Worm (Caenorhabditis elegans) whole organism, young adult: ENCODE data around the gene ZK899.5.

Source experiments
- B0019.2 ChIP-seq: fragments of 200-800 bp; sonication (Bioruptor generic); conservative IDR thresholded peaks from 2 replicates; pipeline ENCODE4 v1.3.6; 2022; ENCODE audit warnings: missing genetic modification reagents, missing genetic modification characterization, missing compliant biosample characterization
- B0035.1 ChIP-seq: sonication (generic microtip); optimal IDR thresholded peaks from 2 replicates; lab custom pipeline; 2016; ENCODE audit warnings: missing genetic modification characterization, mild to moderate bottlenecking, missing compliant biosample characterization, missing genotype, missing genetic modification reagents
- B0336.3 ChIP-seq: fragments of 200-800 bp; sonication (Bioruptor generic); IDR thresholded peaks from 2 replicates; pipeline ENCODE4 v1.3.6; 2022; ENCODE audit warnings: missing genetic modification characterization, missing compliant biosample characterization
- C06A6.2 ChIP-seq: fragments of 200-800 bp; sonication (Bioruptor generic); conservative IDR thresholded peaks from 2 replicates; pipeline ENCODE4 v1.3.6; 2022; ENCODE audit warnings: missing genetic modification characterization, missing compliant biosample characterization
- D2030.7 ChIP-seq: fragments of 200-800 bp; sonication (Bioruptor generic); IDR thresholded peaks from 2 replicates; pipeline ENCODE4 v1.3.6; 2022; ENCODE audit warnings: missing genetic modification reagents, missing genetic modification characterization, missing compliant biosample characterization
- F37B4.10 ChIP-seq: fragments of 200-800 bp; sonication (Bioruptor generic); IDR thresholded peaks from 2 replicates; pipeline ENCODE4 v1.3.6; 2022; ENCODE audit warnings: missing genetic modification characterization, missing compliant biosample characterization
- F39B2.1 ChIP-seq: fragments of 200-800 bp; sonication (Bioruptor generic); IDR thresholded peaks from 2 replicates; pipeline ENCODE4 v1.3.6; 2022; ENCODE audit warnings: missing genetic modification reagents, missing genetic modification characterization, missing compliant biosample characterization
- F49E8.2 ChIP-seq: sonication (generic microtip); optimal IDR thresholded peaks from 3 replicates; lab custom pipeline; 2017; ENCODE audit warnings: missing genetic modification characterization, mild to moderate bottlenecking, missing compliant biosample characterization, antibody characterized with exemption, moderate library complexity; ENCODE audit not compliant: insufficient read depth
- F55B11.4 ChIP-seq: sonication (generic microtip); optimal IDR thresholded peaks from 2 replicates; lab custom pipeline; 2016; ENCODE audit warnings: missing compliant biosample characterization, missing genetic modification characterization, borderline replicate concordance; ENCODE audit not compliant: insufficient read depth
- K11D2.4 ChIP-seq: fragments of 200-800 bp; sonication (Bioruptor generic); IDR thresholded peaks from 2 replicates; pipeline ENCODE4 v1.3.6; 2022; ENCODE audit warnings: missing genetic modification reagents, missing genetic modification characterization, missing compliant biosample characterization
- T07F8.4 ChIP-seq: sonication (generic microtip); optimal IDR thresholded peaks from 2 replicates; lab custom pipeline; 2016; ENCODE audit warnings: mild to moderate bottlenecking, missing genetic modification characterization, moderate library complexity, missing compliant biosample characterization
- T26A5.8 ChIP-seq: sonication (generic microtip); optimal IDR thresholded peaks from 2 replicates; lab custom pipeline; 2016; ENCODE audit warnings: missing genetic modification characterization, missing compliant biosample characterization
- Y53F4B.3 ChIP-seq: fragments of 200-800 bp; sonication (Bioruptor generic); IDR thresholded peaks from 2 replicates; pipeline ENCODE4 v1.3.6; 2022; ENCODE audit warnings: missing genetic modification reagents, missing genetic modification characterization, missing compliant biosample characterization
- Y79H2A.3 ChIP-seq: fragments of 200-800 bp; sonication (Bioruptor generic); conservative IDR thresholded peaks from 2 replicates; pipeline ENCODE4 v1.3.6; 2022; ENCODE audit warnings: missing genetic modification reagents, missing genetic modification characterization, missing compliant biosample characterization
- ZK185.1 ChIP-seq: sonication (generic microtip); optimal IDR thresholded peaks from 2 replicates; lab custom pipeline; 2016; ENCODE audit warnings: mild to moderate bottlenecking, missing genetic modification characterization, missing compliant biosample characterization; ENCODE audit not compliant: poor library complexity, severe bottlenecking
- aptf-2 ChIP-seq: fragments of 200-800 bp; sonication (Bioruptor generic); conservative IDR thresholded peaks from 2 replicates; pipeline ENCODE4 v1.3.6; 2022; ENCODE audit warnings: missing genetic modification reagents, missing genetic modification characterization, missing compliant biosample characterization
- aptf-3 ChIP-seq: fragments of 200-800 bp; sonication (Bioruptor generic); IDR thresholded peaks from 2 replicates; pipeline ENCODE4 v1.3.6; 2022; ENCODE audit warnings: missing genetic modification characterization, missing compliant biosample characterization
- athp-1 ChIP-seq: sonication (generic microtip); optimal IDR thresholded peaks from 2 replicates; lab custom pipeline; 2017; ENCODE audit warnings: mild to moderate bottlenecking, missing genetic modification characterization, missing compliant biosample characterization
- attf-6 ChIP-seq: fragments of 200-800 bp; sonication (Bioruptor generic); IDR thresholded peaks from 2 replicates; pipeline ENCODE4 v1.3.6; 2022; ENCODE audit warnings: missing genetic modification reagents, missing genetic modification characterization, missing compliant biosample characterization
- ccch-3 ChIP-seq: fragments of 200-800 bp; sonication (Bioruptor generic); optimal IDR thresholded peaks from 2 replicates; lab custom pipeline; 2018; ENCODE audit warnings: mild to moderate bottlenecking, missing genetic modification characterization, missing compliant biosample characterization
- cebp-2 ChIP-seq: fragments of 200-800 bp; sonication (Bioruptor generic); IDR thresholded peaks from 2 replicates; pipeline ENCODE4 v1.3.6; 2022; ENCODE audit warnings: missing genetic modification characterization, missing compliant biosample characterization
- ceh-100 ChIP-seq: fragments of 200-800 bp; sonication (Bioruptor generic); IDR thresholded peaks from 2 replicates; pipeline ENCODE4 v1.3.6; 2022; ENCODE audit warnings: missing genetic modification reagents, missing genetic modification characterization, missing compliant biosample characterization
- ceh-40 ChIP-seq: fragments of 200-800 bp; sonication (Bioruptor generic); IDR thresholded peaks from 2 replicates; pipeline ENCODE4 v1.3.6; 2022; ENCODE audit warnings: missing genetic modification characterization, missing compliant biosample characterization
- efl-1 ChIP-seq: fragments of 150-350 bp; optimal IDR thresholded peaks from 2 replicates; lab custom pipeline; 2014; ENCODE audit warnings: missing biosample characterization, missing genetic modification reagents, missing genetic modification characterization
- ekl-4 ChIP-seq: fragments of 200-800 bp; sonication (Bioruptor generic); IDR thresholded peaks from 2 replicates; pipeline ENCODE4 v1.3.6; 2022; ENCODE audit warnings: missing genetic modification reagents, missing genetic modification characterization, missing compliant biosample characterization
- hrde-1 ChIP-seq: sonication (generic microtip); optimal IDR thresholded peaks from 2 replicates; lab custom pipeline; 2016; ENCODE audit warnings: missing genetic modification characterization, mild to moderate bottlenecking, missing compliant biosample characterization, moderate library complexity, missing genotype, missing genetic modification reagents, borderline replicate concordance
- let-526 ChIP-seq: fragments of 200-800 bp; sonication (Bioruptor generic); IDR thresholded peaks from 2 replicates; pipeline ENCODE4 v1.3.6; 2022; ENCODE audit warnings: missing genetic modification reagents, missing genetic modification characterization, missing compliant biosample characterization
- lin-54 ChIP-seq: fragments of 200-800 bp; sonication (Bioruptor generic); optimal IDR thresholded peaks from 2 replicates; lab custom pipeline; 2018; ENCODE audit warnings: mild to moderate bottlenecking, missing genetic modification characterization, missing compliant biosample characterization
- lir-1 ChIP-seq: fragments of 200-800 bp; sonication (Bioruptor generic); conservative IDR thresholded peaks from 2 replicates; pipeline ENCODE4 v1.3.6; 2022; ENCODE audit warnings: missing genetic modification reagents, missing genetic modification characterization, missing compliant biosample characterization
- lsl-1 ChIP-seq: fragments of 200-800 bp; sonication (Bioruptor generic); optimal IDR thresholded peaks from 2 replicates; lab custom pipeline; 2018; ENCODE audit warnings: mild to moderate bottlenecking, missing genetic modification characterization, moderate library complexity, missing compliant biosample characterization
- lsy-27 ChIP-seq: sonication (generic microtip); optimal IDR thresholded peaks from 2 replicates; lab custom pipeline; 2017; ENCODE audit warnings: missing genetic modification characterization, mild to moderate bottlenecking, missing compliant biosample characterization, antibody characterized with exemption, missing genotype, borderline replicate concordance; ENCODE audit not compliant: insufficient read depth
- madf-10 ChIP-seq: sonication (generic microtip); optimal IDR thresholded peaks from 2 replicates; lab custom pipeline; 2016; ENCODE audit warnings: mild to moderate bottlenecking, missing genetic modification characterization, missing compliant biosample characterization
- madf-3 ChIP-seq: fragments of 200-800 bp; sonication (Bioruptor generic); IDR thresholded peaks from 2 replicates; pipeline ENCODE4 v1.3.6; 2022; ENCODE audit warnings: missing genetic modification reagents, missing genetic modification characterization, missing compliant biosample characterization
- mxl-1 ChIP-seq: sonication (generic microtip); optimal IDR thresholded peaks from 2 replicates; lab custom pipeline; 2016; ENCODE audit warnings: missing genetic modification characterization, missing compliant biosample characterization
- nfya-1 ChIP-seq: sonication (generic microtip); optimal IDR thresholded peaks from 2 replicates; lab custom pipeline; 2017; ENCODE audit warnings: antibody characterized with exemption, missing compliant biosample characterization, missing genetic modification characterization, borderline replicate concordance; ENCODE audit not compliant: insufficient read depth
- nhr-120 ChIP-seq: fragments of 200-800 bp; sonication (Bioruptor generic); IDR thresholded peaks from 2 replicates; pipeline ENCODE4 v1.3.6; 2022; ENCODE audit warnings: missing genetic modification characterization, missing compliant biosample characterization
- pbrm-1 ChIP-seq: fragments of 200-800 bp; sonication (Bioruptor generic); IDR thresholded peaks from 2 replicates; pipeline ENCODE4 v1.3.6; 2022; ENCODE audit warnings: missing genetic modification reagents, missing genetic modification characterization, missing compliant biosample characterization
- pha-4 ChIP-seq: fragments of 150-350 bp; sonication (generic microtip); optimal IDR thresholded peaks from 2 replicates; lab custom pipeline; 2014; ENCODE audit warnings: missing biosample characterization, missing genetic modification reagents, missing genetic modification characterization
- rec-8 ChIP-seq, 2 experiments: sonication (generic microtip); optimal IDR thresholded peaks; 2 replicates each; lab custom pipeline; 2016; ENCODE audit warnings: mild to moderate bottlenecking in 2 of 2, missing genetic modification characterization in 2 of 2, missing genetic modification reagents in 2 of 2, missing genotype in 2 of 2, missing biosample characterization in 1 of 2, missing compliant biosample characterization in 1 of 2, moderate library complexity in 1 of 2
- repo-1 ChIP-seq: sonication (generic microtip); optimal IDR thresholded peaks from 2 replicates; lab custom pipeline; 2017; ENCODE audit warnings: mild to moderate bottlenecking, missing genetic modification characterization, missing compliant biosample characterization
- sdz-38 ChIP-seq: sonication (generic microtip); optimal IDR thresholded peaks from 2 replicates; lab custom pipeline; 2016; ENCODE audit warnings: missing genotype, missing genetic modification characterization, missing compliant biosample characterization
- snpc-3.4 ChIP-seq: sonication (generic microtip); optimal IDR thresholded peaks from 2 replicates; lab custom pipeline; 2017; ENCODE audit warnings: missing genetic modification characterization, mild to moderate bottlenecking, missing compliant biosample characterization, antibody characterized with exemption, moderate library complexity, missing genotype, missing genetic modification reagents
- tbx-9 ChIP-seq: sonication (generic microtip); optimal IDR thresholded peaks from 2 replicates; lab custom pipeline; 2016; ENCODE audit warnings: borderline replicate concordance, missing genetic modification characterization, inconsistent platforms, missing compliant biosample characterization
- unc-62 ChIP-seq: fragments of 150-350 bp; optimal IDR thresholded peaks from 2 replicates; lab custom pipeline; 2014; ENCODE audit warnings: missing biosample characterization, missing genetic modification reagents, missing genetic modification characterization
- xnd-1 ChIP-seq: sonication (generic microtip); optimal IDR thresholded peaks from 2 replicates; lab custom pipeline; 2016; ENCODE audit warnings: missing genotype, missing genetic modification reagents, missing genetic modification characterization, missing compliant biosample characterization
- zfh-2 ChIP-seq: fragments of 200-800 bp; sonication (Bioruptor generic); conservative IDR thresholded peaks from 2 replicates; pipeline ENCODE4 v1.3.6; 2022; ENCODE audit warnings: missing genetic modification reagents, missing genetic modification characterization, missing compliant biosample characterization
- ztf-26 ChIP-seq: sonication (generic microtip); optimal IDR thresholded peaks from 2 replicates; lab custom pipeline; 2017; ENCODE audit warnings: missing genetic modification characterization, missing compliant biosample characterization
- ztf-28 ChIP-seq: fragments of 200-800 bp; sonication (Bioruptor generic); IDR thresholded peaks from 2 replicates; pipeline ENCODE4 v1.3.6; 2022; ENCODE audit warnings: missing genetic modification reagents, missing genetic modification characterization, missing compliant biosample characterization

The ZK899.5 gene

ce11 chrX:9465722-9466132, 5.0 kb upstream of the ZK899.5 start (continued):
- peak; percentile 11 for TF ChIP-seq athp-1 (tag; lab: Kevin White, UChicago)
- no peak for TF ChIP-seq nfya-1
- no peak for TF ChIP-seq aptf-3 (GFP tag; lab: Robert Waterston, UW)
- peak; percentile 37 for TF ChIP-seq mxl-1
- no peak for TF ChIP-seq Y79H2A.3
- 0 out of 2 replicates have a peak, but pooled peaks have one; percentile 82 for TF ChIP-seq nhr-120 (GFP tag; lab: Robert Waterston, UW)
- peak; percentile 90 for TF ChIP-seq lin-54 (GFP tag; lab: Kevin White, UChicago)
- TF ChIP-seq K11D2.4 = peak; percentile 99
- peak; percentile 98 for TF ChIP-seq ZK185.1 (tag; lab: Kevin White, UChicago)
- TF ChIP-seq ztf-28 (GFP tag; lab: Robert Waterston, UW) = no peak
- peak; percentile 97; the same call in 1 of the 2 replicates for TF ChIP-seq cebp-2 (GFP tag; lab: Robert Waterston, UW)
- TF ChIP-seq lsy-27 (tag; lab: Kevin White, UChicago) = no peak
- TF ChIP-seq lsl-1 = peak; percentile 4
- TF ChIP-seq unc-62 (GFP tag; lab: Kevin White, UChicago) = peak; percentile 80
- TF ChIP-seq pha-4 (tag; lab: Kevin White, UChicago) = peak; percentile 91
- TF ChIP-seq hrde-1 (tag; lab: Kevin White, UChicago) = peak; percentile 30
- TF ChIP-seq D2030.7 = no peak
- no peak for TF ChIP-seq T26A5.8 (tag; lab: Kevin White, UChicago)
- TF ChIP-seq rec-8 (tag; optimal IDR thresholded peaks at IDR 0.05; lab: Kevin White, UChicago) = peak in 1 of 2 experiments; percentile 72
- TF ChIP-seq xnd-1 (tag; lab: Kevin White, UChicago) = no peak
- peak; percentile 89 for TF ChIP-seq lir-1 (GFP tag; lab: Robert Waterston, UW)
- TF ChIP-seq B0336.3 (GFP tag; lab: Robert Waterston, UW) = peak; percentile 99
- TF ChIP-seq let-526 = peak; percentile 79; the same call in 1 of the 2 replicates
- TF ChIP-seq B0019.2 = no peak
- TF ChIP-seq Y53F4B.3 (GFP tag; lab: Robert Waterston, UW) = no peak
- TF ChIP-seq pbrm-1 (GFP tag; lab: Robert Waterston, UW) = peak; percentile 95
- TF ChIP-seq ekl-4 (GFP tag; lab: Robert Waterston, UW) = peak; percentile 91
- peak; percentile 93 for TF ChIP-seq T07F8.4
- peak; percentile 49 for TF ChIP-seq snpc-3.4
- no peak for TF ChIP-seq aptf-2 (GFP tag; lab: Robert Waterston, UW)
- peak; percentile 77 for TF ChIP-seq ceh-100
- TF ChIP-seq F39B2.1 (GFP tag; lab: Robert Waterston, UW) = no peak
- peak; percentile 88 for TF ChIP-seq madf-3 (GFP tag; lab: Robert Waterston, UW)
- no peak for TF ChIP-seq F37B4.10 (GFP tag; lab: Robert Waterston, UW)
- TF ChIP-seq repo-1 (tag; lab: Kevin White, UChicago) = peak; percentile 100
- TF ChIP-seq tbx-9 (tag; lab: Kevin White, UChicago) = no peak
- TF ChIP-seq zfh-2 = no peak
- peak; percentile 96 for TF ChIP-seq madf-10 (tag; lab: Kevin White, UChicago)
- no peak; the same call in 1 of the 2 replicates for TF ChIP-seq ceh-40 (GFP tag; lab: Robert Waterston, UW)
- TF ChIP-seq F49E8.2 (tag; lab: Kevin White, UChicago) = no peak
- peak; percentile 96 for TF ChIP-seq B0035.1
- no peak for TF ChIP-seq efl-1 (GFP tag; lab: Kevin White, UChicago)
- TF ChIP-seq F55B11.4 (tag; lab: Kevin White, UChicago) = no peak
- TF ChIP-seq attf-6 (GFP tag; lab: Robert Waterston, UW) = no peak
- TF ChIP-seq ccch-3 (GFP tag; lab: Kevin White, UChicago) = peak; percentile 94
- TF ChIP-seq ztf-26 (tag; lab: Kevin White, UChicago) = peak; percentile 99
- no peak for TF ChIP-seq sdz-38
- TF ChIP-seq C06A6.2 (GFP tag; lab: Robert Waterston, UW) = peak; percentile 98
